Fruit fly (Drosophila melanogaster) whole organism, adult: ENCODE measurements around the gene CG16989.
A peak's percentile ranks its signal among the peaks of the same experiment; 100 is the strongest.

Experiments
- CG11617 ChIP-seq: fragments of 200-800 bp; sonication (Bioruptor generic); optimal IDR thresholded peaks from 2 replicates; lab custom pipeline; 2017; ENCODE audit warnings: mild to moderate bottlenecking, missing biosample characterization, missing genetic modification reagents, missing genetic modification characterization
- CG12768 ChIP-seq: fragments of 200-800 bp; sonication (Bioruptor generic); optimal IDR thresholded peaks from 2 replicates; lab custom pipeline; 2017; ENCODE audit warnings: missing biosample characterization, missing genetic modification characterization, mild to moderate bottlenecking, moderate library complexity, missing genetic modification reagents
- CG14711 ChIP-seq: fragments of 200-800 bp; sonication (Bioruptor generic); optimal IDR thresholded peaks from 2 replicates; lab custom pipeline; 2018; ENCODE audit warnings: missing biosample characterization, mild to moderate bottlenecking, missing genetic modification characterization, moderate library complexity
- CG1620 ChIP-seq: fragments of 200-800 bp; sonication (Bioruptor generic); optimal IDR thresholded peaks from 2 replicates; lab custom pipeline; 2016; ENCODE audit warnings: missing biosample characterization, missing genetic modification characterization
- CG33017 ChIP-seq: fragments of 200-800 bp; sonication (Bioruptor generic); optimal IDR thresholded peaks from 2 replicates; lab custom pipeline; 2018; ENCODE audit warnings: missing biosample characterization, mild to moderate bottlenecking, missing genetic modification characterization, moderate library complexity
- CG5204 ChIP-seq: fragments of 200-800 bp; sonication (Bioruptor generic); optimal IDR thresholded peaks from 2 replicates; lab custom pipeline; 2016; ENCODE audit warnings: missing biosample characterization, missing genetic modification characterization
- CG7045 ChIP-seq: fragments of 200-800 bp; sonication (Bioruptor generic); optimal IDR thresholded peaks from 2 replicates; lab custom pipeline; 2017; ENCODE audit warnings: missing biosample characterization, mild to moderate bottlenecking, missing genetic modification characterization
- CG7101 ChIP-seq: fragments of 200-800 bp; sonication (Bioruptor generic); optimal IDR thresholded peaks from 2 replicates; lab custom pipeline; 2018; ENCODE audit warnings: missing biosample characterization, mild to moderate bottlenecking, missing genetic modification characterization, moderate library complexity
- Clk ChIP-seq: fragments of 200-800 bp; sonication (Bioruptor generic); optimal IDR thresholded peaks from 2 replicates; lab custom pipeline; 2017; ENCODE audit warnings: missing biosample characterization, missing genetic modification characterization
- Crg-1 ChIP-seq: fragments of 200-800 bp; sonication (Bioruptor generic); optimal IDR thresholded peaks from 2 replicates; lab custom pipeline; 2016; ENCODE audit warnings: missing biosample characterization, missing genetic modification characterization
- Hr96 ChIP-seq: fragments of 200-800 bp; sonication (Bioruptor generic); optimal IDR thresholded peaks from 2 replicates; lab custom pipeline; 2016; ENCODE audit warnings: missing biosample characterization, missing genetic modification characterization
- Mnt ChIP-seq: fragments of 200-800 bp; sonication (Bioruptor generic); optimal IDR thresholded peaks from 2 replicates; lab custom pipeline; 2016; ENCODE audit warnings: missing biosample characterization, mild to moderate bottlenecking, missing genetic modification characterization
- bab1 ChIP-seq: fragments of 200-800 bp; sonication (Bioruptor generic); optimal IDR thresholded peaks from 3 replicates; lab custom pipeline; 2019; ENCODE audit warnings: missing biosample characterization, mild to moderate bottlenecking, missing genetic modification characterization, moderate library complexity
- cic ChIP-seq: fragments of 200-800 bp; sonication (Bioruptor generic); optimal IDR thresholded peaks from 2 replicates; lab custom pipeline; 2017; ENCODE audit warnings: missing biosample characterization, mild to moderate bottlenecking, missing genetic modification characterization, moderate library complexity
- cnc ChIP-seq, 2 experiments: fragments of >200 bp; optimal IDR thresholded peaks; 2 replicates each; lab custom pipeline; 2017
- kay ChIP-seq: fragments of 200-800 bp; sonication (Bioruptor generic); peaks from one replicate; lab custom pipeline; 2016; ENCODE audit warnings: missing biosample characterization, missing genetic modification characterization, borderline replicate concordance
- ovo ChIP-seq: fragments of 200-800 bp; sonication (Bioruptor generic); optimal IDR thresholded peaks from 2 replicates; lab custom pipeline; 2016; ENCODE audit warnings: missing biosample characterization, missing genetic modification characterization
- pad ChIP-seq: fragments of 200-800 bp; sonication (Bioruptor generic); optimal IDR thresholded peaks from 3 replicates; lab custom pipeline; 2017; ENCODE audit warnings: missing biosample characterization, missing genetic modification characterization, mild to moderate bottlenecking, moderate library complexity, missing genetic modification reagents
- tj ChIP-seq: fragments of 200-800 bp; sonication (Bioruptor generic); optimal IDR thresholded peaks from 3 replicates; lab custom pipeline; 2017; ENCODE audit warnings: missing biosample characterization, mild to moderate bottlenecking, missing genetic modification characterization, moderate library complexity
- toe ChIP-seq: fragments of 200-800 bp; sonication (Bioruptor generic); optimal IDR thresholded peaks from 2 replicates; lab custom pipeline; 2016; ENCODE audit warnings: missing biosample characterization, missing genetic modification characterization

CG16989 gene

DNA sequence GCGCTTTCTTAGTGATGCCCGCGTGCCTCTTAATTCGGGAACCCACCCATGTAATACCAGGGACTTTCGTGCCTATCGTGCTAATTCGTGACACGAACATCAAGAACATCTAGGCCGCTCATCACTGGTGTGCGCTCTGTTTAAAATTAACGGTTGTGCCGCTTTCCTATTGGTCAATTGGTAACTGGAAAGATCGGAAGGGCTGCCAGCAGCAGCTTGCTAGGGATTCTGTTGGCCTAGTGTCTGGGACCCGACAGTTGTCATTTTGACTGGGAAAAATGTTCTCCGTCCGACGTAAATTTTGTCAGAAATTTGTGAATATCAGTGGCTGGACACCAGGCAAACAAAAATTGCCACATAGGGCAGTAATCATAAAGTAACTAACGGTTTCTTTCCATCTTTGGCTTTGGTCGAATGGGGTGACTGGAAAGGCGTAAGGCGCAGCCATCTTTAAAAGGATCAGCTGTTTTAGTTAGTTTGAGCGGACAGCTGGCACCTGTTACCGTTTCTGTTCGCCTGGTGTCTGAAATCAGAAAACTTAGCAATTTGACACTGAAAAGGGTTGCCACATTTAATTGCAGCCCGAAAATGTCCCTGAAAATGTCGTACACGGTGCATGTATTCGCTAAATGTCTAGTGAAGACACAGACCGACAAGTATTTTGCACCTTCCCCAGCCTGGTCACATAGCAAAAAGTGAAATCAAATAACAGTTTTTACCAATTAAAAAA lies 33.9 kb upstream of the CG16989 start, which contains the start of gene CG5273:
Gene CG5273 (plus strand): TSS at position 703 of the 730 bp plus-strand sequence.
- TF ChIP-seq Hr96 (peak; percentile 55), cic (no peak), CG12768 (GFP tag; lab: Kevin White, UChicago) (peak; percentile 26), tj (GFP tag; lab: Kevin White, UChicago) (peak; percentile 35), Mnt (GFP tag; lab: Kevin White, UChicago) (peak; percentile 43), Crg-1 (GFP tag; lab: Kevin White, UChicago) (peak; percentile 15), CG14711 (peak; percentile 94), CG7101 (tag; lab: Kevin White, UChicago) (peak; percentile 39), CG7045 (GFP tag; lab: Kevin White, UChicago) (no peak), toe (GFP tag; lab: Kevin White, UChicago) (no peak), CG1620 (GFP tag; lab: Kevin White, UChicago) (peak; percentile 14), CG11617 (GFP tag; lab: Kevin White, UChicago) (peak; percentile 12), ovo (GFP tag; lab: Kevin White, UChicago) (peak; percentile 99), cnc (optimal IDR thresholded peaks at IDR 0.05; lab: Kevin White, UChicago) (no peak), CG33017 (tag; lab: Kevin White, UChicago) (no peak), pad (peak; percentile 99), Clk (GFP tag; lab: Kevin White, UChicago) (no peak), bab1 (GFP tag; lab: Kevin White, UChicago) (peak; percentile 82), CG5204 (GFP tag; lab: Kevin White, UChicago) (no peak)

DNA sequence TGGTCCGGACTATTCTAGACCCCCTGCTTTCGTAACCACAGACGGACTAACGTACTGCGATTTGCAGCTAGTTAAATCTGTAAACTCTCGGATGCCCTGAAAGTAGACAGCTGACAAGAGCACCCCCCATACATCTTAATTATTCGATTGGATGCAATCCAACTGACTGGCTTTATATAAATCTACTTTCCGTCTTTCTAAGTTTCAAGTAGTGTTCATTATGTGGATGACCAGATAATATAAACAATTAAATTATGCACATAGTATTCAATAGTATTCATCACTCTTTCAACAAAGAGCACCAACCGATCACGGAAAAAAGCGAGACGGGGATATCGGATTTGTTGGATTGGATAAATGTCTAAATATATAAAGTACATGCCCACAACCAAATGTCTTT lies 30.9 kb upstream of the CG16989 start:
- peak; percentile 8 for TF ChIP-seq CG12768 (GFP tag; lab: Kevin White, UChicago)
- TF ChIP-seq toe (GFP tag; lab: Kevin White, UChicago), result no peak
- peak; percentile 8 for TF ChIP-seq CG33017 (tag; lab: Kevin White, UChicago)

- no peak for TF ChIP-seq cnc (optimal IDR thresholded peaks at IDR 0.05; lab: Kevin White, UChicago)
- TF ChIP-seq CG7045 (GFP tag; lab: Kevin White, UChicago), result peak; percentile 48
- peak; percentile 90 for TF ChIP-seq tj (GFP tag; lab: Kevin White, UChicago)
- TF ChIP-seq kay (GFP tag; lab: Kevin White, UChicago), result no peak
- TF ChIP-seq CG1620 (GFP tag; lab: Kevin White, UChicago), result peak; percentile 98
- peak; percentile 42 for TF ChIP-seq CG33017 (tag; lab: Kevin White, UChicago)
- TF ChIP-seq ovo (GFP tag; lab: Kevin White, UChicago), result peak; percentile 96
- peak; percentile 11 for TF ChIP-seq CG5204 (GFP tag; lab: Kevin White, UChicago)
- TF ChIP-seq cic, result peak; percentile 76
- TF ChIP-seq Clk (GFP tag; lab: Kevin White, UChicago), result peak; percentile 5
- TF ChIP-seq Mnt (GFP tag; lab: Kevin White, UChicago), result peak; percentile 97
- peak; percentile 83 for TF ChIP-seq pad
- peak; percentile 68 for TF ChIP-seq CG12768 (GFP tag; lab: Kevin White, UChicago)
- TF ChIP-seq Hr96, result peak; percentile 94
- peak; percentile 94 for TF ChIP-seq Crg-1 (GFP tag; lab: Kevin White, UChicago)
- TF ChIP-seq toe (GFP tag; lab: Kevin White, UChicago), result peak; percentile 13
- TF ChIP-seq CG14711, result peak; percentile 68
- peak; percentile 93 for TF ChIP-seq CG7101 (tag; lab: Kevin White, UChicago)
- TF ChIP-seq bab1 (GFP tag; lab: Kevin White, UChicago), result peak; percentile 95
- TF ChIP-seq CG11617 (GFP tag; lab: Kevin White, UChicago), result peak; percentile 95
Measured at dm6 chrX:765039-765508, 27.9 kb upstream of the CG16989 start, which contains the start of gene RpL22. RpL22 (minus strand) TSS chrX:765130.

DNA sequence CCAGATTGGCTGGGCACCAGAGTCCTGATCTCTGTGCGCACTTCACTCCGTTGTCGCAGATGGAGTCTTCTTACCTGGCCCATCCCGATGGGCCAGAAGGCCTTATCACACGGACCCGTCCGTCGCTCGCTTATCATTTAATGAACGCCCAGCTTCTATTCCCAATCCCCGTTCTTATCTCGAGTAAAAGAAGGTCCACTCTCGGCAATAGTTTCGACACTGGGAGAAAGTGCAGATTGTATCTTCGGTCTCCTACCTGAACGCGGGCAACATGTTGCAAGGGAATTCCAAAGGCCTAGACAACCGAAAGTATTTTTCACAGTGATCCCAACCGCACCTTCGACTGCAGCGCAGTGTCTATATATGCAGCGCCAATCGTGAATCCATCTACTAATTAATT lies 26.9 kb upstream of the CG16989 start:
- TF ChIP-seq ovo (GFP tag; lab: Kevin White, UChicago), result no peak
- TF ChIP-seq Mnt (GFP tag; lab: Kevin White, UChicago), result no peak
- TF ChIP-seq CG1620 (GFP tag; lab: Kevin White, UChicago), result no peak
- no peak for TF ChIP-seq CG7101 (tag; lab: Kevin White, UChicago)
- TF ChIP-seq Crg-1 (GFP tag; lab: Kevin White, UChicago), result no peak
- TF ChIP-seq kay (GFP tag; lab: Kevin White, UChicago), result no peak
- no peak for TF ChIP-seq Hr96
- no peak for TF ChIP-seq pad
- TF ChIP-seq cic, result no peak
- no peak for TF ChIP-seq CG12768 (GFP tag; lab: Kevin White, UChicago)
- no peak for TF ChIP-seq CG7045 (GFP tag; lab: Kevin White, UChicago)
- no peak for TF ChIP-seq Clk (GFP tag; lab: Kevin White, UChicago)
- no peak for TF ChIP-seq cnc (optimal IDR thresholded peaks at IDR 0.05; lab: Kevin White, UChicago)
- no peak for TF ChIP-seq bab1 (GFP tag; lab: Kevin White, UChicago)
- no peak for TF ChIP-seq toe (GFP tag; lab: Kevin White, UChicago)
- TF ChIP-seq CG33017 (tag; lab: Kevin White, UChicago), result no peak
- TF ChIP-seq tj (GFP tag; lab: Kevin White, UChicago), result no peak

DNA sequence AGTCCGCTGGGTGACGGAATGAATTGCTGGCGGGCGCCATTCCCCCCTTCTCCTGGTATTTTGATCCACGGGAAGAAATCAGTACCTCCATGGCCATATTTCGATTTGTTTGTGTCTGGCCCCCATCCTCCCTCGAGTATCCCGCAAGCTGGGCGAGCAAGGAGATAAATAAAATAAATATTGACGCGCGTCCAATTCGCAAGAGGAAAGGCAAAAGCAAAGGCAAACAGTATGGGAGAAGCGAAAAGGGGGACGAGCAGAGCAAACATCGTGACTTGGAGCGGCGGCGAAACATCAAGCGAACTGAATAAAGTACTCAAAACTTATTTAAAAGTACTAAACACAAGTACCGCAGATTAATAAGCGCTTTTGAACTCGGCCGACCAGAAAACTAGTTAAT lies 25.0 kb upstream of the CG16989 start:
- TF ChIP-seq CG7101 (tag; lab: Kevin White, UChicago) (peak; percentile 28), Crg-1 (GFP tag; lab: Kevin White, UChicago) (no peak), CG1620 (GFP tag; lab: Kevin White, UChicago) (no peak)
